Fruit fly (Drosophila melanogaster) whole organism, adult: ENCODE data around the gene CG32462.

Experiments
- CG12768 ChIP-seq: fragments of 200-800 bp; sonication (Bioruptor generic); optimal IDR thresholded peaks from 2 replicates; lab custom pipeline; 2017; ENCODE audit warnings: missing biosample characterization, missing genetic modification characterization, mild to moderate bottlenecking, moderate library complexity, missing genetic modification reagents
- CG7045 ChIP-seq: fragments of 200-800 bp; sonication (Bioruptor generic); optimal IDR thresholded peaks from 2 replicates; lab custom pipeline; 2017; ENCODE audit warnings: missing biosample characterization, mild to moderate bottlenecking, missing genetic modification characterization
- Clk ChIP-seq: fragments of 200-800 bp; sonication (Bioruptor generic); optimal IDR thresholded peaks from 2 replicates; lab custom pipeline; 2017; ENCODE audit warnings: missing biosample characterization, missing genetic modification characterization
- Hr96 ChIP-seq: fragments of 200-800 bp; sonication (Bioruptor generic); optimal IDR thresholded peaks from 2 replicates; lab custom pipeline; 2016; ENCODE audit warnings: missing biosample characterization, missing genetic modification characterization
- cic ChIP-seq: fragments of 200-800 bp; sonication (Bioruptor generic); optimal IDR thresholded peaks from 2 replicates; lab custom pipeline; 2017; ENCODE audit warnings: missing biosample characterization, mild to moderate bottlenecking, missing genetic modification characterization, moderate library complexity
- cnc ChIP-seq, 2 experiments: fragments of >200 bp; optimal IDR thresholded peaks; 2 replicates each; lab custom pipeline; 2017
- ovo ChIP-seq: fragments of 200-800 bp; sonication (Bioruptor generic); optimal IDR thresholded peaks from 2 replicates; lab custom pipeline; 2016; ENCODE audit warnings: missing biosample characterization, missing genetic modification characterization
- pad ChIP-seq: fragments of 200-800 bp; sonication (Bioruptor generic); optimal IDR thresholded peaks from 3 replicates; lab custom pipeline; 2017; ENCODE audit warnings: missing biosample characterization, missing genetic modification characterization, mild to moderate bottlenecking, moderate library complexity, missing genetic modification reagents
- toe ChIP-seq: fragments of 200-800 bp; sonication (Bioruptor generic); optimal IDR thresholded peaks from 2 replicates; lab custom pipeline; 2016; ENCODE audit warnings: missing biosample characterization, missing genetic modification characterization

- TF ChIP-seq CG7045 (GFP tag; lab: Kevin White, UChicago) (no peak), ovo (GFP tag; lab: Kevin White, UChicago) (no peak), Hr96 (GFP tag; lab: Kevin White, UChicago) (no peak), cnc (optimal IDR thresholded peaks at IDR 0.05; lab: Kevin White, UChicago) (no peak), Clk (GFP tag; lab: Kevin White, UChicago) (no peak), toe (GFP tag; lab: Kevin White, UChicago) (no peak), CG12768 (GFP tag; lab: Kevin White, UChicago) (no peak), cic (GFP tag; lab: Kevin White, UChicago) (no peak), pad (GFP tag; lab: Kevin White, UChicago) (no peak)
Observed at dm6 chr3L:22883649-22884048, 30.3 kb upstream of the CG32462 start.
